Fruit fly (Drosophila melanogaster) whole organism, embryonic: ENCODE data around the gene Caper.
A peak's percentile ranks its signal among the peaks of the same experiment; 100 is the strongest.

Source experiments
- ATbp ChIP-seq: fragments of 200-800 bp; sonication (Bioruptor generic); optimal IDR thresholded peaks from 2 replicates; lab custom pipeline; 2017; ENCODE audit warnings: missing biosample characterization, mild to moderate bottlenecking, missing genetic modification characterization, missing genetic modification reagents
- Bteb2 ChIP-seq: fragments of 200-800 bp; sonication (Bioruptor generic); optimal IDR thresholded peaks from 2 replicates; lab custom pipeline; 2016; ENCODE audit warnings: missing biosample characterization, missing genetic modification characterization
- CG11398 ChIP-seq: fragments of 200-800 bp; sonication (Bioruptor generic); optimal IDR thresholded peaks from 2 replicates; lab custom pipeline; 2016; ENCODE audit warnings: missing biosample characterization, missing genetic modification characterization
- CG11560 ChIP-seq: fragments of 200-800 bp; sonication (Bioruptor generic); IDR thresholded peaks from 3 replicates; pipeline ENCODE4 v1.3.6; 2022; ENCODE audit warnings: missing biosample characterization, missing genetic modification characterization
- CG11723 ChIP-seq: fragments of 200-800 bp; sonication (Bioruptor generic); optimal IDR thresholded peaks from 2 replicates; lab custom pipeline; 2017; ENCODE audit warnings: missing biosample characterization, mild to moderate bottlenecking, missing genetic modification characterization
- CG12155 ChIP-seq: fragments of 200-800 bp; sonication (Bioruptor generic); optimal IDR thresholded peaks from 3 replicates; lab custom pipeline; 2016; ENCODE audit warnings: missing biosample characterization, missing genetic modification characterization
- CG12769 ChIP-seq: fragments of 200-800 bp; sonication (Bioruptor generic); optimal IDR thresholded peaks from 2 replicates; lab custom pipeline; 2019; ENCODE audit warnings: missing biosample characterization, mild to moderate bottlenecking, missing genetic modification characterization, moderate library complexity
- CG13424 ChIP-seq: fragments of 200-800 bp; sonication (Bioruptor generic); optimal IDR thresholded peaks from 2 replicates; lab custom pipeline; 2019; ENCODE audit warnings: missing biosample characterization, mild to moderate bottlenecking, missing genetic modification characterization, moderate library complexity
- CG14667 ChIP-seq: fragments of 200-800 bp; sonication (Bioruptor generic); IDR thresholded peaks from 2 replicates; pipeline ENCODE4 v1.3.6; 2022; ENCODE audit warnings: missing biosample characterization, missing genetic modification characterization
- CG15011 ChIP-seq: fragments of 200-800 bp; sonication (Bioruptor generic); optimal IDR thresholded peaks from 3 replicates; lab custom pipeline; 2018; ENCODE audit warnings: missing biosample characterization, mild to moderate bottlenecking, missing genetic modification characterization
- CG15601 ChIP-seq: fragments of 200-800 bp; sonication (Bioruptor generic); optimal IDR thresholded peaks from 3 replicates; lab custom pipeline; 2019; ENCODE audit warnings: missing biosample characterization, mild to moderate bottlenecking, missing genetic modification characterization, moderate library complexity
- CG16779 ChIP-seq: fragments of 200-800 bp; sonication (Bioruptor generic); IDR thresholded peaks from 2 replicates; pipeline ENCODE4 v1.3.6; 2022; ENCODE audit warnings: missing biosample characterization, missing genetic modification characterization
- CG17802 ChIP-seq: fragments of 200-800 bp; sonication (Bioruptor generic); optimal IDR thresholded peaks from 2 replicates; lab custom pipeline; 2018; ENCODE audit warnings: missing biosample characterization, mild to moderate bottlenecking, missing genetic modification characterization, moderate library complexity
- CG18599 ChIP-seq: fragments of 200-800 bp; sonication (Bioruptor generic); optimal IDR thresholded peaks from 3 replicates; lab custom pipeline; 2017; ENCODE audit warnings: missing biosample characterization, missing genetic modification characterization, mild to moderate bottlenecking, moderate library complexity, missing genetic modification reagents
- CG31224 ChIP-seq: fragments of 200-800 bp; sonication (Bioruptor generic); IDR thresholded peaks from 2 replicates; pipeline ENCODE4 v1.3.6; 2022; ENCODE audit warnings: missing biosample characterization, missing genetic modification characterization
- CG3838 ChIP-seq: fragments of 200-800 bp; sonication (Bioruptor generic); optimal IDR thresholded peaks from 3 replicates; lab custom pipeline; 2016; ENCODE audit warnings: missing biosample characterization, missing genetic modification characterization
- CG4617 ChIP-seq: fragments of 200-800 bp; sonication (Bioruptor generic); optimal IDR thresholded peaks from 3 replicates; lab custom pipeline; 2016; ENCODE audit warnings: missing biosample characterization, missing genetic modification characterization, borderline replicate concordance
- CG4820 ChIP-seq: fragments of 200-800 bp; sonication (Bioruptor generic); optimal IDR thresholded peaks from 3 replicates; lab custom pipeline; 2016; ENCODE audit warnings: missing biosample characterization, missing genetic modification characterization
- CG7745 ChIP-seq: fragments of 200-800 bp; sonication (Bioruptor generic); optimal IDR thresholded peaks from 2 replicates; lab custom pipeline; 2018; ENCODE audit warnings: missing biosample characterization, mild to moderate bottlenecking, missing genetic modification characterization, moderate library complexity
- CG8478 ChIP-seq: fragments of >200 bp; optimal IDR thresholded peaks from 2 replicates; lab custom pipeline; 2018
- CHES-1-like ChIP-seq: fragments of 200-800 bp; sonication (Bioruptor generic); optimal IDR thresholded peaks from 2 replicates; lab custom pipeline; 2016; ENCODE audit warnings: missing biosample characterization, missing genetic modification characterization
- CkIIα-i1 ChIP-seq: fragments of 200-800 bp; sonication (Bioruptor generic); IDR thresholded peaks from 2 replicates; pipeline ENCODE4 v1.3.6; 2022; ENCODE audit warnings: missing biosample characterization, missing genetic modification characterization
- Dad ChIP-seq: fragments of 200-800 bp; sonication (Bioruptor generic); optimal IDR thresholded peaks from 3 replicates; lab custom pipeline; 2016; ENCODE audit warnings: missing biosample characterization, missing genetic modification characterization
- Dek ChIP-seq: fragments of 200-800 bp; sonication (Bioruptor generic); optimal IDR thresholded peaks from 3 replicates; lab custom pipeline; 2019; ENCODE audit warnings: missing biosample characterization, mild to moderate bottlenecking, missing genetic modification characterization, moderate library complexity
- HLH54F ChIP-seq: fragments of 200-800 bp; sonication (Bioruptor generic); optimal IDR thresholded peaks from 3 replicates; lab custom pipeline; 2016; ENCODE audit warnings: missing biosample characterization, missing genetic modification characterization
- Hr78 ChIP-seq, 2 experiments: fragments of 200-800 bp in 1 of 2; fragments of >200 bp in 1 of 2; sonication (Bioruptor generic) in 1 of 2; optimal IDR thresholded peaks; 2 replicates each; lab custom pipeline; 2017 to 2019; ENCODE audit warnings: missing biosample characterization in 2 of 2, missing genetic modification characterization in 2 of 2, mild to moderate bottlenecking in 1 of 2, moderate library complexity in 1 of 2
- NK7.1 ChIP-seq: fragments of 200-800 bp; sonication (Bioruptor generic); optimal IDR thresholded peaks from 3 replicates; lab custom pipeline; 2016; ENCODE audit warnings: missing biosample characterization, missing genetic modification characterization
- Neu2 ChIP-seq: fragments of 200-800 bp; sonication (Bioruptor generic); optimal IDR thresholded peaks from 3 replicates; lab custom pipeline; 2016; ENCODE audit warnings: missing biosample characterization, missing genetic modification characterization, borderline replicate concordance
- Side ChIP-seq: fragments of 200-800 bp; sonication (Bioruptor generic); optimal IDR thresholded peaks from 2 replicates; lab custom pipeline; 2016; ENCODE audit warnings: missing biosample characterization, missing genetic modification characterization
- Sox100B ChIP-seq: fragments of 200-800 bp; sonication (Bioruptor generic); optimal IDR thresholded peaks from 3 replicates; lab custom pipeline; 2018; ENCODE audit warnings: missing biosample characterization, mild to moderate bottlenecking, missing genetic modification characterization
- Sox102F ChIP-seq: fragments of 200-800 bp; sonication (Bioruptor generic); optimal IDR thresholded peaks from 2 replicates; lab custom pipeline; 2018; ENCODE audit warnings: missing biosample characterization, mild to moderate bottlenecking, missing genetic modification characterization, moderate library complexity
- Usf ChIP-seq: fragments of 200-800 bp; sonication (Bioruptor generic); optimal IDR thresholded peaks from 2 replicates; lab custom pipeline; 2017; ENCODE audit warnings: missing genotype, missing biosample characterization, missing genetic modification characterization
- bsh ChIP-seq, 2 experiments: fragments of 200-800 bp; sonication (Bioruptor generic); optimal IDR thresholded peaks; 2 replicates each; lab custom pipeline; 2017 to 2018; ENCODE audit warnings: mild to moderate bottlenecking in 2 of 2, missing biosample characterization in 2 of 2, missing genetic modification characterization in 2 of 2, moderate library complexity in 1 of 2
- dati ChIP-seq: fragments of 200-800 bp; sonication (Bioruptor generic); IDR thresholded peaks from 2 replicates; pipeline ENCODE4 v1.3.6; 2022; ENCODE audit warnings: missing biosample characterization, missing genetic modification characterization
- dysf ChIP-seq: fragments of 200-800 bp; sonication (Bioruptor generic); IDR thresholded peaks from 3 replicates; pipeline ENCODE4 v1.3.6; 2022; ENCODE audit warnings: missing biosample characterization, missing genetic modification characterization
- gsb ChIP-seq: fragments of 200-800 bp; sonication (Bioruptor generic); IDR thresholded peaks from 2 replicates; pipeline ENCODE4 v1.3.6; 2022; ENCODE audit warnings: missing biosample characterization, missing genetic modification characterization
- hbn ChIP-seq: fragments of 200-800 bp; sonication (Bioruptor generic); IDR thresholded peaks from 2 replicates; pipeline ENCODE4 v1.3.6; 2022; ENCODE audit warnings: missing biosample characterization, missing genetic modification characterization; ENCODE audit not compliant: partially characterized antibody
- hth ChIP-seq: fragments of >200 bp; optimal IDR thresholded peaks from 2 replicates; lab custom pipeline; 2017; ENCODE audit warnings: inconsistent platforms
- klu ChIP-seq: fragments of 200-800 bp; sonication (Bioruptor generic); IDR thresholded peaks from 2 replicates; pipeline ENCODE4 v1.3.6; 2022; ENCODE audit warnings: missing biosample characterization, missing genetic modification characterization
- kni ChIP-seq: fragments of 200-800 bp; sonication (Bioruptor generic); optimal IDR thresholded peaks from 3 replicates; lab custom pipeline; 2017; ENCODE audit warnings: mild to moderate bottlenecking, missing biosample characterization, missing genetic modification reagents, missing genetic modification characterization
- lab ChIP-seq: fragments of 200-800 bp; sonication (Bioruptor generic); optimal IDR thresholded peaks from 3 replicates; lab custom pipeline; 2017; ENCODE audit warnings: missing biosample characterization, missing genetic modification characterization, mild to moderate bottlenecking, moderate library complexity, missing genetic modification reagents
- nmo ChIP-seq: fragments of 200-800 bp; sonication (Bioruptor generic); optimal IDR thresholded peaks from 2 replicates; lab custom pipeline; 2018; ENCODE audit warnings: missing biosample characterization, mild to moderate bottlenecking, missing genetic modification characterization, moderate library complexity
- p53 ChIP-seq: fragments of 200-800 bp; sonication (Bioruptor generic); optimal IDR thresholded peaks from 2 replicates; lab custom pipeline; 2016; ENCODE audit warnings: missing biosample characterization, missing genetic modification characterization
- pho ChIP-seq: fragments of 200-800 bp; sonication (Bioruptor generic); optimal IDR thresholded peaks from 2 replicates; lab custom pipeline; 2016; ENCODE audit warnings: missing biosample characterization, missing genetic modification characterization
- ro ChIP-seq: fragments of 200-800 bp; sonication (Bioruptor generic); IDR thresholded peaks from 2 replicates; pipeline ENCODE4 v1.3.6; 2022; ENCODE audit warnings: missing biosample characterization, missing genetic modification characterization
- slbo ChIP-seq: fragments of 200-800 bp; sonication (Bioruptor generic); IDR thresholded peaks from 2 replicates; pipeline ENCODE4 v1.3.6; 2022; ENCODE audit warnings: missing biosample characterization, missing genetic modification characterization
- stc ChIP-seq: fragments of 200-800 bp; sonication (Bioruptor generic); IDR thresholded peaks from 2 replicates; pipeline ENCODE4 v1.3.6; 2022; ENCODE audit warnings: missing biosample characterization, missing genetic modification characterization
- tll ChIP-seq, 2 experiments: fragments of 200-800 bp in 1 of 2; fragments of >200 bp in 1 of 2; sonication (Bioruptor generic) in 1 of 2; optimal IDR thresholded peaks; 2 replicates each; lab custom pipeline; 2017 to 2019; ENCODE audit warnings: missing biosample characterization in 2 of 2, missing genetic modification characterization in 2 of 2, mild to moderate bottlenecking in 1 of 2, moderate library complexity in 1 of 2
- tna ChIP-seq: fragments of 200-800 bp; sonication (Bioruptor generic); IDR thresholded peaks from 2 replicates; pipeline ENCODE4 v1.3.6; 2022; ENCODE audit warnings: missing biosample characterization, missing genetic modification characterization; ENCODE audit not compliant: partially characterized antibody
- wdn ChIP-seq: fragments of 200-800 bp; sonication (Bioruptor generic); IDR thresholded peaks from 2 replicates; pipeline ENCODE4 v1.3.6; 2022; ENCODE audit warnings: missing biosample characterization, missing genetic modification characterization
- zfh1 ChIP-seq: fragments of 200-800 bp; sonication (Bioruptor generic); IDR thresholded peaks from 3 replicates; pipeline ENCODE4 v1.3.6; 2022; ENCODE audit warnings: missing biosample characterization, missing genetic modification characterization

Caper gene

DNA sequence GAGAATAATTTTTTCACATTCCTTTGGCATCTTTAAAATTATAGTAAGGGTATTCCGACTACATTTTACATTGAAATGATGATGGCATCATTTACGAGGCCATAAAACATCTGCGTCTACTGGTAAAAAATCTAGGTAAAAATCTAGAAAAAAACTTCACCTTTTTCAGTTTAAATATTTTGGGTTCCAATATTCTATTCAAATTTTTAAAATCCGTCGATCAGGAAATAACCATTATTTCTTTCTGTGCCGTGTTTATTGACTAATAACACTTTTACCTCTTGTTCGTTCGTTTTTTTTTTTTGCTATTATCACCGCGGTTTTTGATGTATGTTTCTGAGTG lies 6.8 kb downstream of the Caper start (continued):
- TF ChIP-seq CG13424 (tag; lab: Kevin White, UChicago) (peak; percentile 61), lab (GFP tag; lab: Kevin White, UChicago) (peak; percentile 59), dysf (GFP tag; lab: Robert Waterston, UW) (peak; percentile 76), tna (GFP tag; lab: Robert Waterston, UW) (no peak), ro (GFP tag; lab: Robert Waterston, UW) (no peak), nmo (GFP tag; lab: Kevin White, UChicago) (peak; percentile 37), CG17802 (no peak), CG12769 (tag; lab: Kevin White, UChicago) (peak; percentile 12), bsh (GFP tag; optimal IDR thresholded peaks at IDR 0.05; lab: Kevin White, UChicago) (peak in 1 of 2 experiments; percentile 64), p53 (peak; percentile 5), CG4820 (peak; percentile 45), stc (GFP tag; lab: Robert Waterston, UW) (peak; percentile 43; the same call in 1 of the 2 replicates), CG11398 (GFP tag; lab: Kevin White, UChicago) (peak; percentile 31), Neu2 (GFP tag; lab: Kevin White, UChicago) (no peak), kni (GFP tag; lab: Kevin White, UChicago) (no peak), slbo (GFP tag; lab: Robert Waterston, UW) (peak; percentile 61), pho (GFP tag; lab: Kevin White, UChicago) (peak; percentile 55), CG31224 (GFP tag; lab: Robert Waterston, UW) (no peak), Dad (no peak), Dek (peak; percentile 57), zfh1 (0 out of 3 replicates have a peak, but pooled peaks have one; percentile 46), gsb (no peak), CG14667 (GFP tag; lab: Robert Waterston, UW) (no peak), CG8478 (lab: Kevin White, UChicago) (no peak), Sox102F (no peak), hth (lab: Kevin White, UChicago) (no peak), Bteb2 (peak; percentile 33), ATbp (GFP tag; lab: Kevin White, UChicago) (peak; percentile 27), wdn (GFP tag; lab: Robert Waterston, UW) (peak; percentile 36; the same call in 1 of the 2 replicates), NK7.1 (GFP tag; lab: Kevin White, UChicago) (no peak), CG4617 (GFP tag; lab: Kevin White, UChicago) (no peak), Usf (no peak), Hr78 (GFP tag; optimal IDR thresholded peaks at IDR 0.05; lab: Kevin White, UChicago) (no peak), Sox100B (GFP tag; lab: Kevin White, UChicago) (peak; percentile 43), CG15601 (no peak), tll (GFP tag; optimal IDR thresholded peaks at IDR 0.05; lab: Kevin White, UChicago) (no peak), CG3838 (GFP tag; lab: Kevin White, UChicago) (no peak), CG16779 (GFP tag; lab: Robert Waterston, UW) (no peak), HLH54F (GFP tag; lab: Kevin White, UChicago) (peak; percentile 35), CkIIα-i1 (GFP tag; lab: Robert Waterston, UW) (no peak), dati (GFP tag; lab: Robert Waterston, UW) (no peak), CG18599 (peak; percentile 52), CG7745 (tag; lab: Kevin White, UChicago) (no peak), CG15011 (GFP tag; lab: Kevin White, UChicago) (peak; percentile 23), Side (GFP tag; lab: Kevin White, UChicago) (peak; percentile 42), CG12155 (peak; percentile 58), CG11560 (tag; lab: Robert Waterston, UW) (no peak), CG11723 (peak; percentile 32), CHES-1-like (no peak), hbn (GFP tag; lab: Robert Waterston, UW) (no peak), klu (no peak)
